Worm (Caenorhabditis elegans): Measurements from ENCODE around the gene D1005.10.

DNA sequence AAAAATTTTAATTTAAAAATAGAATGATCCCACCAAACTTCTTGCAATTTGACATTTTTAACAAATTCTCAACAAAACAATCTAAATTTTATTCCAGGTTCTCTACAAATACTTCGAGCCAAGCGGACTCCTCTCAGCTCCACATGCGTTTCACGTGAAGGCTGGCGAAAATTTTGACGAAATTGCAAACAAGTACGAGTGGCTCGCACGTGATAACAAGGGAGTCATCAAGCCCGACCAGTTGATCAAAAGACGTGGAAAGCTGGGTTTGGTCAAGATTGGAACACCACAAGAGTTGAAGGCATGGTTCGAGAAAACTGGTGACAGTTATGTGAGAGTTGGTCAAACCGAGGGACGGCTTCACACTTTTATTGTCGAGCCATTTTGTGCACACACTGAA lies 6.3 kb downstream of the D1005.10 start:
- TF ChIP-seq klf-2 (GFP tag; conservative IDR thresholded peaks at IDR 0.05) (no peak), flt-1 (GFP tag; IDR thresholded peaks at IDR 0.05) (no peak), cog-1 (tag; optimal IDR thresholded peaks at IDR 0.05) (no peak), T22C8.4 (GFP tag; IDR thresholded peaks at IDR 0.05) (no peak)

Data from whole organism, midembryonic.